Fruit fly (Drosophila melanogaster) whole organism, embryonic: ENCODE measurements around the gene cpb.

Experiments
- BtbVII ChIP-seq: fragments of 200-800 bp; sonication (Bioruptor generic); optimal IDR thresholded peaks from 3 replicates; lab custom pipeline; 2017; ENCODE audit warnings: missing biosample characterization, mild to moderate bottlenecking, missing genetic modification characterization
- C15 ChIP-seq: fragments of 200-800 bp; sonication (Bioruptor generic); IDR thresholded peaks from 3 replicates; pipeline ENCODE4 v1.3.6; 2022; ENCODE audit warnings: missing biosample characterization, missing genetic modification characterization
- CG10274 ChIP-seq: fragments of 200-800 bp; sonication (Bioruptor generic); optimal IDR thresholded peaks from 3 replicates; lab custom pipeline; 2017; ENCODE audit warnings: missing biosample characterization, mild to moderate bottlenecking, missing genetic modification characterization
- CG10654 ChIP-seq: fragments of 200-800 bp; sonication (Bioruptor generic); optimal IDR thresholded peaks from 2 replicates; lab custom pipeline; 2016; ENCODE audit warnings: missing biosample characterization, missing genetic modification characterization
- CG12071 ChIP-seq: fragments of 200-800 bp; sonication (Bioruptor generic); optimal IDR thresholded peaks from 3 replicates; lab custom pipeline; 2018; ENCODE audit warnings: missing biosample characterization, mild to moderate bottlenecking, missing genetic modification characterization
- CG1233 ChIP-seq: fragments of 200-800 bp; sonication (Bioruptor generic); optimal IDR thresholded peaks from 4 replicates; lab custom pipeline; 2018; ENCODE audit warnings: missing biosample characterization, mild to moderate bottlenecking, missing genetic modification characterization
- CG12659 ChIP-seq: fragments of 200-800 bp; sonication (Bioruptor generic); optimal IDR thresholded peaks from 3 replicates; lab custom pipeline; 2017; ENCODE audit warnings: mild to moderate bottlenecking, missing biosample characterization, missing genetic modification reagents, missing genetic modification characterization
- CG14014 ChIP-seq: fragments of 200-800 bp; sonication (Bioruptor generic); IDR thresholded peaks from 2 replicates; pipeline ENCODE4 v1.3.6; 2022; ENCODE audit warnings: missing biosample characterization, missing genetic modification characterization
- CG14667 ChIP-seq: fragments of 200-800 bp; sonication (Bioruptor generic); IDR thresholded peaks from 2 replicates; pipeline ENCODE4 v1.3.6; 2022; ENCODE audit warnings: missing biosample characterization, missing genetic modification characterization
- CG14860 ChIP-seq: fragments of 200-800 bp; sonication (Bioruptor generic); IDR thresholded peaks from 3 replicates; pipeline ENCODE4 v1.3.6; 2022; ENCODE audit warnings: missing biosample characterization, missing genetic modification characterization; ENCODE audit not compliant: partially characterized antibody
- CG15269 ChIP-seq: fragments of 200-800 bp; sonication (Bioruptor generic); optimal IDR thresholded peaks from 2 replicates; lab custom pipeline; 2018; ENCODE audit warnings: missing biosample characterization, mild to moderate bottlenecking, missing genetic modification characterization, moderate library complexity
- CG18262 ChIP-seq: fragments of 200-800 bp; optimal IDR thresholded peaks from 3 replicates; lab custom pipeline; 2019; ENCODE audit warnings: missing biosample characterization, mild to moderate bottlenecking, missing genetic modification characterization, moderate library complexity
- CG2129 ChIP-seq: fragments of 200-800 bp; sonication (Bioruptor generic); IDR thresholded peaks from 2 replicates; pipeline ENCODE4 v1.3.6; 2022; ENCODE audit warnings: missing biosample characterization, missing genetic modification characterization; ENCODE audit not compliant: partially characterized antibody
- CG3407 ChIP-seq: fragments of 200-800 bp; sonication (Bioruptor generic); optimal IDR thresholded peaks from 2 replicates; lab custom pipeline; 2018; ENCODE audit warnings: missing biosample characterization, mild to moderate bottlenecking, missing genetic modification characterization
- CG34224 ChIP-seq: fragments of 200-800 bp; sonication (Bioruptor generic); IDR thresholded peaks from 3 replicates; pipeline ENCODE4 v1.3.6; 2022; ENCODE audit warnings: missing biosample characterization, missing genetic modification characterization; ENCODE audit not compliant: partially characterized antibody
- CG6254 ChIP-seq: fragments of 200-800 bp; sonication (Bioruptor generic); optimal IDR thresholded peaks from 3 replicates; lab custom pipeline; 2017; ENCODE audit warnings: mild to moderate bottlenecking, missing biosample characterization, missing genetic modification reagents, missing genetic modification characterization
- CG7786 ChIP-seq: fragments of 200-800 bp; sonication (Bioruptor generic); optimal IDR thresholded peaks from 2 replicates; lab custom pipeline; 2016; ENCODE audit warnings: missing biosample characterization, missing genetic modification characterization
- CG7963 ChIP-seq: fragments of 200-800 bp; sonication (Bioruptor generic); IDR thresholded peaks from 3 replicates; pipeline ENCODE4 v1.3.6; 2022; ENCODE audit warnings: missing biosample characterization, missing genetic modification characterization; ENCODE audit not compliant: partially characterized antibody
- CG8944 ChIP-seq: fragments of 200-800 bp; sonication (Bioruptor generic); optimal IDR thresholded peaks from 3 replicates; lab custom pipeline; 2016; ENCODE audit warnings: missing biosample characterization, missing genetic modification characterization
- CG9932 ChIP-seq: fragments of 200-800 bp; sonication (Bioruptor generic); IDR thresholded peaks from 2 replicates; pipeline ENCODE4 v1.3.6; 2022; ENCODE audit warnings: missing biosample characterization, missing genetic modification characterization
- CrebB ChIP-seq: fragments of 200-800 bp; sonication (Bioruptor generic); optimal IDR thresholded peaks from 3 replicates; lab custom pipeline; 2018; ENCODE audit warnings: missing biosample characterization, mild to moderate bottlenecking, missing genetic modification characterization
- Dll ChIP-seq: fragments of 200-800 bp; sonication (Bioruptor generic); IDR thresholded peaks from 4 replicates; pipeline ENCODE4 v1.3.6; 2022; ENCODE audit warnings: missing biosample characterization, missing genetic modification characterization; ENCODE audit not compliant: partially characterized antibody
- Hr78 ChIP-seq, 2 experiments: fragments of 200-800 bp in 1 of 2; fragments of >200 bp in 1 of 2; sonication (Bioruptor generic) in 1 of 2; optimal IDR thresholded peaks; 2 replicates each; lab custom pipeline; 2017 to 2019; ENCODE audit warnings: missing biosample characterization in 2 of 2, missing genetic modification characterization in 2 of 2, mild to moderate bottlenecking in 1 of 2, moderate library complexity in 1 of 2
- Hsf ChIP-seq: fragments of 200-800 bp; sonication (Bioruptor generic); optimal IDR thresholded peaks from 3 replicates; lab custom pipeline; 2016; ENCODE audit warnings: missing biosample characterization, missing genetic modification characterization
- MBD-R2 ChIP-seq: fragments of 200-800 bp; sonication (Bioruptor generic); IDR thresholded peaks from 2 replicates; pipeline ENCODE4 v1.3.6; 2022; ENCODE audit warnings: missing biosample characterization, missing genetic modification characterization
- Pdp1 ChIP-seq, 2 experiments: fragments of 200-800 bp; sonication (Bioruptor generic); optimal IDR thresholded peaks; 3 replicates each; lab custom pipeline; 2016; ENCODE audit warnings: missing biosample characterization in 2 of 2, missing genetic modification characterization in 2 of 2, mild to moderate bottlenecking in 1 of 2, moderate library complexity in 1 of 2
- Side ChIP-seq: fragments of 200-800 bp; sonication (Bioruptor generic); optimal IDR thresholded peaks from 2 replicates; lab custom pipeline; 2016; ENCODE audit warnings: missing biosample characterization, missing genetic modification characterization
- Sin3A ChIP-seq: fragments of >200 bp; optimal IDR thresholded peaks from 2 replicates; lab custom pipeline; 2018
- Sox102F ChIP-seq: fragments of 200-800 bp; sonication (Bioruptor generic); optimal IDR thresholded peaks from 2 replicates; lab custom pipeline; 2018; ENCODE audit warnings: missing biosample characterization, mild to moderate bottlenecking, missing genetic modification characterization, moderate library complexity
- YL-1 ChIP-seq: fragments of 200-800 bp; sonication (Bioruptor generic); optimal IDR thresholded peaks from 3 replicates; lab custom pipeline; 2017; ENCODE audit warnings: missing biosample characterization, mild to moderate bottlenecking, missing genetic modification characterization
- ato ChIP-seq: fragments of 200-800 bp; sonication (Bioruptor generic); IDR thresholded peaks from 2 replicates; pipeline ENCODE4 v1.3.6; 2022; ENCODE audit warnings: missing biosample characterization, missing genetic modification characterization; ENCODE audit not compliant: partially characterized antibody
- bbx ChIP-seq: fragments of 200-800 bp; sonication (Bioruptor generic); IDR thresholded peaks from 2 replicates; pipeline ENCODE4 v1.3.6; 2022; ENCODE audit warnings: missing biosample characterization, missing genetic modification characterization; ENCODE audit not compliant: partially characterized antibody
- chinmo ChIP-seq: fragments of 200-800 bp; sonication (Bioruptor generic); IDR thresholded peaks from 4 replicates; pipeline ENCODE4 v1.3.6; 2022; ENCODE audit warnings: missing biosample characterization, missing genetic modification characterization; ENCODE audit not compliant: partially characterized antibody
- chm ChIP-seq: fragments of 200-800 bp; sonication (Bioruptor generic); IDR thresholded peaks from 2 replicates; pipeline ENCODE4 v1.3.6; 2022; ENCODE audit warnings: missing biosample characterization, missing genetic modification characterization
- dati ChIP-seq: fragments of 200-800 bp; sonication (Bioruptor generic); IDR thresholded peaks from 2 replicates; pipeline ENCODE4 v1.3.6; 2022; ENCODE audit warnings: missing biosample characterization, missing genetic modification characterization
- ftz-f1 ChIP-seq: fragments of 200-800 bp; sonication (Bioruptor generic); optimal IDR thresholded peaks from 2 replicates; lab custom pipeline; 2016; ENCODE audit warnings: missing biosample characterization, missing genetic modification characterization
- grau ChIP-seq: fragments of 200-800 bp; optimal IDR thresholded peaks from 3 replicates; lab custom pipeline; 2019; ENCODE audit warnings: missing biosample characterization, mild to moderate bottlenecking, missing genetic modification characterization, moderate library complexity
- gro ChIP-seq: fragments of 200-800 bp; sonication (Bioruptor generic); optimal IDR thresholded peaks from 2 replicates; lab custom pipeline; 2016; ENCODE audit warnings: missing biosample characterization, missing genetic modification characterization
- hb ChIP-seq: fragments of 200-800 bp; sonication (Bioruptor generic); IDR thresholded peaks from 3 replicates; pipeline ENCODE4 v1.3.6; 2022; ENCODE audit warnings: missing biosample characterization, missing genetic modification characterization; ENCODE audit not compliant: partially characterized antibody
- hbn ChIP-seq: fragments of 200-800 bp; sonication (Bioruptor generic); IDR thresholded peaks from 2 replicates; pipeline ENCODE4 v1.3.6; 2022; ENCODE audit warnings: missing biosample characterization, missing genetic modification characterization; ENCODE audit not compliant: partially characterized antibody
- insv ChIP-seq, 2 experiments: fragments of 200-800 bp; sonication (Bioruptor generic); optimal IDR thresholded peaks; 3 replicates each; lab custom pipeline; 2016 to 2018; ENCODE audit warnings: missing biosample characterization in 2 of 2, missing genetic modification characterization in 2 of 2
- inv ChIP-seq: fragments of 200-800 bp; sonication (Bioruptor generic); IDR thresholded peaks from 2 replicates; pipeline ENCODE4 v1.3.6; 2022; ENCODE audit warnings: missing biosample characterization, missing genetic modification characterization; ENCODE audit not compliant: partially characterized antibody
- kah ChIP-seq: fragments of 200-800 bp; sonication (Bioruptor generic); optimal IDR thresholded peaks from 2 replicates; lab custom pipeline; 2018; ENCODE audit warnings: missing biosample characterization, mild to moderate bottlenecking, missing genetic modification characterization
- knrl ChIP-seq: fragments of 200-800 bp; sonication (Bioruptor generic); IDR thresholded peaks from 3 replicates; pipeline ENCODE4 v1.3.6; 2022; ENCODE audit warnings: missing biosample characterization, missing genetic modification characterization; ENCODE audit not compliant: partially characterized antibody
- lola ChIP-seq, 3 experiments: fragments of >200 bp in 2 of 3; fragments of 200-800 bp in 1 of 3; sonication (Bioruptor generic) in 1 of 3; optimal IDR thresholded peaks; 2 replicates each; lab custom pipeline; 2017 to 2019; ENCODE audit warnings: missing biosample characterization in 3 of 3, missing genetic modification characterization in 3 of 3, mild to moderate bottlenecking in 1 of 3, moderate library complexity in 1 of 3
- psq ChIP-seq: fragments of 200-800 bp; sonication (Bioruptor generic); optimal IDR thresholded peaks from 2 replicates; lab custom pipeline; 2017; ENCODE audit warnings: missing biosample characterization, missing genetic modification characterization
- sens ChIP-seq: fragments of 200-800 bp; sonication (Bioruptor generic); peaks from one replicate; lab custom pipeline; 2016; ENCODE audit warnings: missing biosample characterization, missing genetic modification characterization
- sna ChIP-seq: fragments of 200-800 bp; sonication (Bioruptor generic); IDR thresholded peaks from 2 replicates; pipeline ENCODE4 v1.3.6; 2022; ENCODE audit warnings: missing biosample characterization, missing genetic modification characterization; ENCODE audit not compliant: partially characterized antibody
- ssp ChIP-seq: fragments of 200-800 bp; sonication (Bioruptor generic); IDR thresholded peaks from 2 replicates; pipeline ENCODE4 v1.3.6; 2022; ENCODE audit warnings: missing biosample characterization, missing genetic modification characterization
- ttk ChIP-seq: fragments of 200-800 bp; sonication (Bioruptor generic); IDR thresholded peaks from 2 replicates; pipeline ENCODE4 v2.1.2; 2022; ENCODE audit warnings: missing biosample characterization, missing genetic modification characterization

The cpb gene

DNA sequence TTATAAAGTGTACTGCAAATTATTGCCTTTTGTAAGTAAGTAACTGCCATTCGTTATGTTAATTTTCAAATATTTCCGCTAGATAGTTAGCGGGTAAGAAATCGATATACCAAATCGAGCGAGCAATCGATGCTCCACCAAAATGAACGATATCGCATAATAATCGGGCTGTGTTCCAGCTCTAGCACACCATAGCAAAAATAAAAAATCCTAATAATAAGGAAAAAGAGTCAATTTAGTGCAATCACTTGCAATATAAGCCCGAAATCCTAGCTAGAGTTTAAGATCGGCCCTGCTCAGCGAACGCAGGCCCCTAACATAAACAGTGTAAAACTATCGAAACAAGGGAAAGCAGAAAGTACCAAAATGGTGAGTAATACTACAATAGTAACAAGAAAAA lies at the start of gene cpb:
TSS of gene cpb (plus strand) at position 157 of the 400 bp plus-strand sequence.
- TF ChIP-seq sens (GFP tag; lab: Kevin White, UChicago) = no peak
- peak; percentile 92 for TF ChIP-seq bbx
- TF ChIP-seq hbn (GFP tag; lab: Robert Waterston, UW) = peak; percentile 86
- TF ChIP-seq Hr78 (GFP tag; optimal IDR thresholded peaks at IDR 0.05; lab: Kevin White, UChicago) = no peak
- TF ChIP-seq CG7963 = peak; percentile 89
- peak; percentile 89 for TF ChIP-seq hb (GFP tag; lab: Robert Waterston, UW)
- no peak for TF ChIP-seq CG3407 (GFP tag; lab: Kevin White, UChicago)
- TF ChIP-seq ttk (GFP tag; lab: Robert Waterston, UW) = no peak
- TF ChIP-seq Sox102F (GFP tag; lab: Kevin White, UChicago) = no peak
- TF ChIP-seq grau (tag; lab: Kevin White, UChicago) = no peak
- no peak for TF ChIP-seq CG9932 (GFP tag; lab: Robert Waterston, UW)
- peak; percentile 86 for TF ChIP-seq CG14860 (GFP tag; lab: Robert Waterston, UW)
- TF ChIP-seq C15 (GFP tag; lab: Robert Waterston, UW) = no peak
- TF ChIP-seq insv (GFP tag; optimal IDR thresholded peaks at IDR 0.05; lab: Kevin White, UChicago) = no peak
- TF ChIP-seq Dll (GFP tag; lab: Robert Waterston, UW) = peak; percentile 88
- no peak for TF ChIP-seq kah (GFP tag; lab: Kevin White, UChicago)
- no peak for TF ChIP-seq CG1233
- no peak for TF ChIP-seq BtbVII (GFP tag; lab: Kevin White, UChicago)
- TF ChIP-seq CG2129 (GFP tag; lab: Robert Waterston, UW) = peak; percentile 78
- TF ChIP-seq chm (GFP tag; lab: Robert Waterston, UW) = no peak
- peak; percentile 39 for TF ChIP-seq Sin3A (lab: Kevin White, UChicago)
- TF ChIP-seq CG34224 (GFP tag; lab: Robert Waterston, UW) = peak; percentile 96
- TF ChIP-seq CG18262 (tag; lab: Kevin White, UChicago) = no peak
- TF ChIP-seq CG14014 (GFP tag; lab: Robert Waterston, UW) = no peak
- TF ChIP-seq chinmo = peak; percentile 96; the same call in 3 of the 4 replicates
- no peak for TF ChIP-seq CG10274
- peak; percentile 56 for TF ChIP-seq YL-1 (GFP tag; lab: Kevin White, UChicago)
- TF ChIP-seq ato (GFP tag; lab: Robert Waterston, UW) = peak; percentile 95
- no peak for TF ChIP-seq ftz-f1
- TF ChIP-seq CG6254 = no peak
- TF ChIP-seq MBD-R2 (GFP tag; lab: Robert Waterston, UW) = peak; percentile 39; the same call in 1 of the 2 replicates
- TF ChIP-seq CG10654 = no peak
- no peak for TF ChIP-seq CG7786
- TF ChIP-seq CG15269 (tag; lab: Kevin White, UChicago) = no peak
- TF ChIP-seq CG12659 (GFP tag; lab: Kevin White, UChicago) = peak; percentile 29
- TF ChIP-seq Side = no peak
- TF ChIP-seq gro (GFP tag; lab: Kevin White, UChicago) = peak; percentile 9
- peak; percentile 68; the same call in 1 of the 2 replicates for TF ChIP-seq sna
- no peak for TF ChIP-seq dati (GFP tag; lab: Robert Waterston, UW)
- no peak for TF ChIP-seq lola (GFP tag; optimal IDR thresholded peaks at IDR 0.05; lab: Kevin White, UChicago)
- TF ChIP-seq inv (GFP tag; lab: Robert Waterston, UW) = peak; percentile 85
- peak; percentile 85 for TF ChIP-seq knrl (GFP tag; lab: Robert Waterston, UW)
- TF ChIP-seq CG14667 (GFP tag; lab: Robert Waterston, UW) = no peak
- no peak for TF ChIP-seq CG8944 (GFP tag; lab: Kevin White, UChicago)
- no peak for TF ChIP-seq psq (GFP tag; lab: Kevin White, UChicago)
- no peak for TF ChIP-seq CrebB (tag; lab: Kevin White, UChicago)
- TF ChIP-seq CG12071 (GFP tag; lab: Kevin White, UChicago) = no peak
- peak in 1 of 2 experiments; percentile 15 for TF ChIP-seq Pdp1 (GFP tag; optimal IDR thresholded peaks at IDR 0.05; lab: Kevin White, UChicago)
- no peak for TF ChIP-seq Hsf (GFP tag; lab: Kevin White, UChicago)
- no peak for TF ChIP-seq ssp (GFP tag; lab: Robert Waterston, UW)
